Worm (Caenorhabditis elegans) whole organism, L1 larva: ENCODE results near the gene F42C5.5.

Source experiments
- alr-1 ChIP-seq: fragments of 200-800 bp; sonication (Bioruptor generic); optimal IDR thresholded peaks from 2 replicates; lab custom pipeline; 2018; ENCODE audit warnings: borderline replicate concordance, mild to moderate bottlenecking, missing genetic modification characterization, missing compliant biosample characterization
- ceh-90 ChIP-seq: sonication (generic microtip); optimal IDR thresholded peaks from 2 replicates; lab custom pipeline; 2016; ENCODE audit warnings: missing genetic modification characterization, missing compliant biosample characterization
- elt-3 ChIP-seq, 6 experiments: fragments of 150-350 bp in 1 of 6; sonication (generic microtip); optimal IDR thresholded peaks; 2 replicates each; lab custom pipeline; 2017 to 2018; ENCODE audit warnings: missing biosample characterization in 6 of 6, missing genetic modification characterization in 6 of 6, inconsistent platforms in 1 of 6
- nhr-20 ChIP-seq: sonication (generic microtip); optimal IDR thresholded peaks from 2 replicates; lab custom pipeline; 2016; ENCODE audit warnings: mild to moderate bottlenecking, missing genetic modification characterization, missing compliant biosample characterization
- nhr-28 ChIP-seq: fragments of 150-350 bp; optimal IDR thresholded peaks from 2 replicates; lab custom pipeline; 2014; ENCODE audit warnings: missing biosample characterization, missing genetic modification characterization
- nhr-71 ChIP-seq: sonication (generic microtip); optimal IDR thresholded peaks from 2 replicates; lab custom pipeline; 2016; ENCODE audit warnings: mild to moderate bottlenecking, missing genetic modification characterization, moderate library complexity, missing compliant biosample characterization
- pqm-1 ChIP-seq: sonication (generic microtip); optimal IDR thresholded peaks from 3 replicates; lab custom pipeline; 2017; ENCODE audit warnings: missing biosample characterization, missing genetic modification characterization
- snu-23 ChIP-seq: sonication (generic microtip); optimal IDR thresholded peaks from 2 replicates; lab custom pipeline; 2016; ENCODE audit warnings: missing genetic modification characterization, missing compliant biosample characterization
- unc-86 ChIP-seq: sonication (generic microtip); optimal IDR thresholded peaks from 2 replicates; lab custom pipeline; 2016; ENCODE audit warnings: missing genetic modification characterization, missing compliant biosample characterization
- zip-4 ChIP-seq: fragments of 200-800 bp; sonication (Bioruptor generic); optimal IDR thresholded peaks from 2 replicates; lab custom pipeline; 2018; ENCODE audit warnings: mild to moderate bottlenecking, missing genetic modification characterization, moderate library complexity, missing compliant biosample characterization

ce11 chrIV:7332695-7333094 is 38.7 kb upstream of the F42C5.5 start, which contains the start of gene ocr-4:
- TF ChIP-seq unc-86 (no peak), nhr-28 (tag; lab: Kevin White, UChicago) (no peak), ceh-90 (no peak), pqm-1 (no peak), alr-1 (tag; lab: Kevin White, UChicago) (no peak), nhr-20 (tag; lab: Kevin White, UChicago) (no peak), snu-23 (GFP tag; lab: Kevin White, UChicago) (no peak), zip-4 (no peak), nhr-71 (tag; lab: Kevin White, UChicago) (no peak), elt-3 (tag; optimal IDR thresholded peaks at IDR 0.05; lab: Kevin White, UChicago) (no peak)
